Fruit fly (Drosophila melanogaster): ENCODE measurements around the gene Brd.

The Brd gene

DNA sequence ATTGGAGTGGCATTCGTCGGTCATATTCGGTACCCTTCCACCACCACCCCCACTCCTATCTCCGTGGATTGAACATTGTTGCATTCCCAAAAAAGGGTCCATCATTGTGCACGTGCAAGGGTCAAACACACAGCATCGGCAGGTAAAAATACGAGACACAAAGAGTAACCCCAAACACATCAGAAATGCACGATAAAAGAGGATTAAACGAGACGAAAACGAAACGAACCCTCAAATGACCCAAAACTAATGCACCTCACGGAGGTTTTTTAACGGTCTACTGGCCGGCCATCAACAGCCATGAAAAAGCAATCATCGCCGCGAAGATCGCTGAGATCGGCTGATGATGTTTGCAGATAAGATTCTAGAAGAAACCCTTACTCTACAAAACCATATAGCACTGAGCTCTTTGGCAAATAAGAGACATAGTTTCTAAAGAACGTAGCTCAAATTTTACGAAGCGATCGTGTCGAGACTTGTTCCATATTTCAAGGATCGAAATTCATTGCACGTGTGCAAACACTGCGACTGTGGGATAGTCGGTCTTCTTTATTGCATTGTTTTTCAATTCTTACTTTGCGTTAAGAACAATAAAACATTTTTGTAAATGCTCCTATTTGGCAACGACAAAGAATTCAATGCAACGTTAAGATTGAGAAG is 6.1 kb upstream of the Brd start:
- TF ChIP-seq sv (GFP tag; optimal IDR thresholded peaks at IDR 0.05) = no peak
- no peak for TF ChIP-seq GATAd (GFP tag; optimal IDR thresholded peaks at IDR 0.05)
- TF ChIP-seq foxo (GFP tag; optimal IDR thresholded peaks at IDR 0.05) = no peak
- no peak for TF ChIP-seq OdsH (GFP tag; optimal IDR thresholded peaks at IDR 0.05)
- no peak for TF ChIP-seq lola (GFP tag; optimal IDR thresholded peaks at IDR 0.05)
- no peak for TF ChIP-seq tai (GFP tag; optimal IDR thresholded peaks at IDR 0.05)
- TF ChIP-seq usp (GFP tag; optimal IDR thresholded peaks at IDR 0.05) = no peak
- no peak for TF ChIP-seq Hnf4 (GFP tag; optimal IDR thresholded peaks at IDR 0.05)
- no peak for TF ChIP-seq N (GFP tag; optimal IDR thresholded peaks at IDR 0.05)
- no peak for TF ChIP-seq Jra (GFP tag; optimal IDR thresholded peaks at IDR 0.05)
- no peak for TF ChIP-seq h (GFP tag; optimal IDR thresholded peaks at IDR 0.05)
- TF ChIP-seq HLH106 (tag; optimal IDR thresholded peaks at IDR 0.05) = no peak

DNA sequence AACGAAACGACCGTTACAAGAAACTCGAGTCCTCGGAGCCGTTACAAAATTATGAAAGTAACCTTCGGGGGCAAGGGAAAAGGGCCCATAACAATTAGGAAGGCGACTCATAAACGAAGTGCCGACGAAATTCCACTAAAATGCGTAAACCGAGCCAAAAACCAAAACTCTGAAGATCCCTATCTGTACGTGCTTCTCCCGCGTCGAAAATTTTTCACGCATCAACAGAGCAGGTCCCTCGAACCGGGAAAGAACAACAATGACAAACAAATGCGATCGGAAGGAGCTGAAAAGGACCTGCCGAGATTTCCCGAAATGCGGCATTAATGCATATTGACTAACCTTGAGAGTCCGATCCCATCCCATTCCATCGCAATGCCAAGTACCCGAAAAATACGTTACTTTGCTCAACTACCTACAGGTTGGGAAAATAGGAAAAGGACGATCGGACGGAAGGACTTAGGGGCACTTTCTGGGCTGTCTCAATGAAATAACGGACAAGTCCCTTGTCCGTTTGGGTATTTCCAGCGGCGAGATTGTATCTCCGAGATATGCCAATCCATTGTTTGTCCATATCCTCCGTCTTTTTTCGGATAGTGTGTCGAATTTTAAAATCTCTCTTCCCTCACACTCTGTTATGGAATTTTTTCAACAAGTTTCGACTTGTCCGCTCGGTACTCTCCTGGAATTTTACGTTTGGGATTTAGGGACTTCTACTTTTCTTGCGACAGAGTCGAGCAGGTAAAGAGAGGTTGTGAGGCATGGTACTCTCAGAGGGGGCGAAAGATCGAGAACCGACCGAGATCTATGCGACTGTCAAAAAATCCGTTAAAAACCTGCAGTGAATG is 4.6 kb upstream of the Brd start:
- no peak for TF ChIP-seq ey (GFP tag; optimal IDR thresholded peaks at IDR 0.05)
- no peak for TF ChIP-seq Rel (GFP tag; optimal IDR thresholded peaks at IDR 0.05)
- TF ChIP-seq Rel (tag; optimal IDR thresholded peaks at IDR 0.05) = no peak
- no peak for TF ChIP-seq foxo (GFP tag; optimal IDR thresholded peaks at IDR 0.05)
- TF ChIP-seq Hnf4 (GFP tag; optimal IDR thresholded peaks at IDR 0.05) = no peak
- TF ChIP-seq br (GFP tag; optimal IDR thresholded peaks at IDR 0.05) = no peak
- TF ChIP-seq Mio (GFP tag; optimal IDR thresholded peaks at IDR 0.05) = no peak
- no peak for TF ChIP-seq lola (GFP tag; optimal IDR thresholded peaks at IDR 0.05)
- no peak for TF ChIP-seq CG32264 (GFP tag; optimal IDR thresholded peaks at IDR 0.05)
- TF ChIP-seq dsf (GFP tag; optimal IDR thresholded peaks at IDR 0.05; ENCODE audit: borderline replicate concordance) = no peak
- TF ChIP-seq dmrt93B (GFP tag; optimal IDR thresholded peaks at IDR 0.05) = no peak
- no peak for TF ChIP-seq GATAd (GFP tag; optimal IDR thresholded peaks at IDR 0.05)
- no peak for TF ChIP-seq OdsH (GFP tag; optimal IDR thresholded peaks at IDR 0.05)
- TF ChIP-seq usp (GFP tag; optimal IDR thresholded peaks at IDR 0.05) = no peak
- no peak for TF ChIP-seq Myc (optimal IDR thresholded peaks at IDR 0.05)
- TF ChIP-seq sage (GFP tag; optimal IDR thresholded peaks at IDR 0.05) = no peak
- TF ChIP-seq HLH106 (tag; optimal IDR thresholded peaks at IDR 0.05) = no peak
- TF ChIP-seq Hr78 (GFP tag; optimal IDR thresholded peaks at IDR 0.05) = no peak
- no peak for TF ChIP-seq Sp1 (GFP tag; optimal IDR thresholded peaks at IDR 0.05)

DNA sequence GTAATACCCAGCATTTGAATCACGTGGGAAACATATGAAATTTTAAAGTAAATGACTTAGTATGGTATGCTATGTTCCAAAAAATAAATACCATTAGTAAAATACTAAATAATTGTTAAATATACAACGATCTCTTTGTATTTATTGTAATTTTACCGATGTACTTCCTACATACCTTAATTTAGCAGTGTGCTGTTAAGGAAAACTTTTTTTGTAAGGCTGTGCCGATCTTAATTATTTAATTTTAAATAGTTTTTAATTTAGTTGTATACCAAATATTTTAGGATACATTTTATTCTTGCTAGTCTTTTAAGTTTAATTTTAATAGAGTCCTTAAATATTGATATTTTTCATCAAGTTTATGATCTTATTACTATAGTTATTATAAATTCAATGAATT is 3.9 kb upstream of the Brd start:
- TF ChIP-seq OdsH (GFP tag; optimal IDR thresholded peaks at IDR 0.05) (no peak), fru (GFP tag; optimal IDR thresholded peaks at IDR 0.05) (no peak), sage (GFP tag; optimal IDR thresholded peaks at IDR 0.05) (no peak), h (GFP tag; optimal IDR thresholded peaks at IDR 0.05) (no peak), N (GFP tag; optimal IDR thresholded peaks at IDR 0.05) (no peak), Sp1 (GFP tag; optimal IDR thresholded peaks at IDR 0.05) (no peak), Vsx2 (GFP tag; optimal IDR thresholded peaks at IDR 0.05; ENCODE audit: partially characterized antibody) (no peak), sv (GFP tag; optimal IDR thresholded peaks at IDR 0.05) (no peak), Dif (GFP tag; optimal IDR thresholded peaks at IDR 0.05; ENCODE audit: partially characterized antibody) (no peak), GATAd (GFP tag; optimal IDR thresholded peaks at IDR 0.05) (no peak)

DNA sequence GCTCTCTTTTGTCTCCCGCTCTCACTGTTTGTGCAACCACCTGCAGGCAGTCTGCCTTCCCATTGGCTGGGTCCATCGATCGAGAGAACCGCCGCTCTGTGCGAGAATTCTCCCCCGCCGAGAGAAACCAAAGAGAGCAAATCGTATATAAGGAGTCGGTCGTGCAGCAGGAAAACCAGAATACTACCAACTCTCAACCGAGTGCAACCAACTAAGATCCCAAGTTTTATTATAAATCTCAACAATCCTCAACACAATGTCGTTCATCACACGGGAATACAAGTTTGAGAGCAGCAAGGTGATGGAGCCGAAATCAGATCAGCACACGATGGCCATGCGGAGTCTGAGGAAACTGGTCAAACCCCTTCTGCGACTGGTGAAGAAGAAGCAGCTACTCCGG is 3.3 kb upstream of the Brd start, which contains the start of gene Tom:
Gene Tom (plus strand): TSS at position 174 of the 400 bp plus-strand sequence.
- peak; percentile 56 for TF ChIP-seq Vsx2 (GFP tag; optimal IDR thresholded peaks at IDR 0.05; ENCODE audit: partially characterized antibody)
- no peak for TF ChIP-seq CG9705 (GFP tag; optimal IDR thresholded peaks at IDR 0.05)
- TF ChIP-seq sv (GFP tag; optimal IDR thresholded peaks at IDR 0.05) = no peak
- TF ChIP-seq tai (GFP tag; optimal IDR thresholded peaks at IDR 0.05) = no peak
- TF ChIP-seq jim (GFP tag; optimal IDR thresholded peaks at IDR 0.05) = no peak
- TF ChIP-seq OdsH (GFP tag; optimal IDR thresholded peaks at IDR 0.05) = no peak
- peak; percentile 25 for TF ChIP-seq fru (GFP tag; optimal IDR thresholded peaks at IDR 0.05)
- TF ChIP-seq CrebA (GFP tag; optimal IDR thresholded peaks at IDR 0.05; ENCODE audit: borderline replicate concordance) = no peak
- TF ChIP-seq CG32264 (GFP tag; optimal IDR thresholded peaks at IDR 0.05) = no peak
- TF ChIP-seq dsf (GFP tag; optimal IDR thresholded peaks at IDR 0.05; ENCODE audit: borderline replicate concordance) = no peak
- TF ChIP-seq brk (GFP tag; optimal IDR thresholded peaks at IDR 0.05) = no peak
- no peak for TF ChIP-seq Jra (GFP tag; optimal IDR thresholded peaks at IDR 0.05)
- no peak for TF ChIP-seq Myc (optimal IDR thresholded peaks at IDR 0.05)
- TF ChIP-seq Hr83 (GFP tag; optimal IDR thresholded peaks at IDR 0.05; ENCODE audit: poor library complexity, severe bottlenecking) = no peak
- no peak for TF ChIP-seq Sp1 (GFP tag; optimal IDR thresholded peaks at IDR 0.05)
- TF ChIP-seq GATAd (GFP tag; optimal IDR thresholded peaks at IDR 0.05) = no peak
- TF ChIP-seq dl (GFP tag; optimal IDR thresholded peaks at IDR 0.05; ENCODE audit: insufficient read depth in 1 of 2, partially characterized antibody in 2 of 2) = peak in 1 of 2 experiments; percentile 59
- peak; percentile 56 for TF ChIP-seq Dif (GFP tag; optimal IDR thresholded peaks at IDR 0.05; ENCODE audit: partially characterized antibody)
- TF ChIP-seq pan (optimal IDR thresholded peaks at IDR 0.05) = no peak
- no peak for TF ChIP-seq br (GFP tag; optimal IDR thresholded peaks at IDR 0.05)
- no peak for TF ChIP-seq Dfd (GFP tag; optimal IDR thresholded peaks at IDR 0.05)
- TF ChIP-seq Mio (GFP tag; optimal IDR thresholded peaks at IDR 0.05) = no peak
- no peak for TF ChIP-seq foxo (GFP tag; optimal IDR thresholded peaks at IDR 0.05)
- TF ChIP-seq usp (GFP tag; optimal IDR thresholded peaks at IDR 0.05) = no peak
- TF ChIP-seq Rel (GFP tag; optimal IDR thresholded peaks at IDR 0.05) = no peak
- TF ChIP-seq Rel (tag; optimal IDR thresholded peaks at IDR 0.05) = no peak
- no peak for TF ChIP-seq Hr78 (GFP tag; optimal IDR thresholded peaks at IDR 0.05)
- TF ChIP-seq HLH106 (tag; optimal IDR thresholded peaks at IDR 0.05) = no peak
- TF ChIP-seq lola (GFP tag; optimal IDR thresholded peaks at IDR 0.05) = no peak
- TF ChIP-seq sage (GFP tag; optimal IDR thresholded peaks at IDR 0.05) = no peak
- no peak for TF ChIP-seq ey (GFP tag; optimal IDR thresholded peaks at IDR 0.05)
- no peak for TF ChIP-seq rgr (GFP tag; optimal IDR thresholded peaks at IDR 0.05)
- TF ChIP-seq woc (GFP tag; optimal IDR thresholded peaks at IDR 0.05) = peak; percentile 16
